Fruit fly (Drosophila melanogaster): Measurements from ENCODE around the gene CG44227.

Gene CG44227

dm6 chr3R:8705323-8706097 is 20.5 kb upstream of the CG44227 start (continued):
- no peak for TF ChIP-seq CG10462 (GFP tag; optimal IDR thresholded peaks at IDR 0.05)
- TF ChIP-seq eve (GFP tag; optimal IDR thresholded peaks at IDR 0.05), result no peak
- no peak for TF ChIP-seq Bgb (GFP tag; IDR thresholded peaks at IDR 0.05; ENCODE audit: partially characterized antibody)
- TF ChIP-seq CG31388 (GFP tag; optimal IDR thresholded peaks at IDR 0.05), result no peak
- no peak for TF ChIP-seq vvl (GFP tag; IDR thresholded peaks at IDR 0.05)
- no peak for TF ChIP-seq wek (GFP tag; optimal IDR thresholded peaks at IDR 0.05)
- no peak for TF ChIP-seq so (GFP tag; IDR thresholded peaks at IDR 0.05)
- TF ChIP-seq chif (GFP tag; optimal IDR thresholded peaks at IDR 0.05), result no peak
- TF ChIP-seq Scr (GFP tag; IDR thresholded peaks at IDR 0.05; ENCODE audit: partially characterized antibody), result no peak
- TF ChIP-seq gsb-n (tag; optimal IDR thresholded peaks at IDR 0.05), result no peak
- no peak for TF ChIP-seq CrebB (tag; optimal IDR thresholded peaks at IDR 0.05)
- peak; percentile 16 for TF ChIP-seq CG2712 (tag; optimal IDR thresholded peaks at IDR 0.05)
- no peak for TF ChIP-seq CG4328 (GFP tag; optimal IDR thresholded peaks at IDR 0.05)
- no peak for TF ChIP-seq Hsf (GFP tag; optimal IDR thresholded peaks at IDR 0.05)
- no peak for TF ChIP-seq ab (GFP tag; optimal IDR thresholded peaks at IDR 0.05)
- no peak for TF ChIP-seq ap (GFP tag; IDR thresholded peaks at IDR 0.05)
- TF ChIP-seq CG7556 (GFP tag; optimal IDR thresholded peaks at IDR 0.05), result no peak
- no peak for TF ChIP-seq Oli (tag; optimal IDR thresholded peaks at IDR 0.05)
- no peak for TF ChIP-seq az2 (GFP tag; optimal IDR thresholded peaks at IDR 0.05)
- no peak for TF ChIP-seq CG9215 (GFP tag; IDR thresholded peaks at IDR 0.05)
- TF ChIP-seq CG8924 (tag; optimal IDR thresholded peaks at IDR 0.05), result peak; percentile 8
- TF ChIP-seq CG12219 (GFP tag; optimal IDR thresholded peaks at IDR 0.05), result no peak
- TF ChIP-seq caup (GFP tag; optimal IDR thresholded peaks at IDR 0.05; ENCODE audit: severe bottlenecking), result no peak
- TF ChIP-seq odd (GFP tag; optimal IDR thresholded peaks at IDR 0.05), result no peak
- TF ChIP-seq trem (tag; optimal IDR thresholded peaks at IDR 0.05), result no peak
- TF ChIP-seq CG1792 (GFP tag; optimal IDR thresholded peaks at IDR 0.05), result no peak
- no peak for TF ChIP-seq HLHmδ (GFP tag; optimal IDR thresholded peaks at IDR 0.05)
- TF ChIP-seq zen2 (GFP tag; IDR thresholded peaks at IDR 0.05; ENCODE audit: partially characterized antibody), result no peak
- TF ChIP-seq CG18619 (GFP tag; optimal IDR thresholded peaks at IDR 0.05), result no peak
- TF ChIP-seq pros (GFP tag; optimal IDR thresholded peaks at IDR 0.05), result peak; percentile 45
- TF ChIP-seq CG18262 (tag; optimal IDR thresholded peaks at IDR 0.05), result peak; percentile 22
- TF ChIP-seq repo (GFP tag; optimal IDR thresholded peaks at IDR 0.05), result no peak
- TF ChIP-seq CG12391 (tag; optimal IDR thresholded peaks at IDR 0.05), result peak; percentile 1
- no peak for TF ChIP-seq CG18764 (GFP tag; optimal IDR thresholded peaks at IDR 0.05)
- peak; percentile 91 for TF ChIP-seq Nf-YB (GFP tag; optimal IDR thresholded peaks at IDR 0.05)
- TF ChIP-seq seq (GFP tag; IDR thresholded peaks at IDR 0.05), result peak; percentile 91
- 0 out of 3 replicates have a peak, but pooled peaks have one; percentile 21 for TF ChIP-seq hb (GFP tag; IDR thresholded peaks at IDR 0.05; ENCODE audit: partially characterized antibody)
- TF ChIP-seq Max (GFP tag; optimal IDR thresholded peaks at IDR 0.05), result no peak
- no peak for TF ChIP-seq Hey (tag; optimal IDR thresholded peaks at IDR 0.05)
- TF ChIP-seq zen (tag; optimal IDR thresholded peaks at IDR 0.05), result no peak

dm6 chr3R:8704669-8705068 is 19.7 kb upstream of the CG44227 start:
- TF ChIP-seq fd102C (GFP tag; optimal IDR thresholded peaks at IDR 0.05) (peak; percentile 67), tin (GFP tag; optimal IDR thresholded peaks at IDR 0.05) (no peak), Adf1 (GFP tag; IDR thresholded peaks at IDR 0.05) (no peak), ac (GFP tag; optimal IDR thresholded peaks at IDR 0.05) (peak; percentile 40), CG2712 (tag; optimal IDR thresholded peaks at IDR 0.05) (no peak), CG15479 (GFP tag; optimal IDR thresholded peaks at IDR 0.05) (peak; percentile 40), CG12071 (GFP tag; optimal IDR thresholded peaks at IDR 0.05) (no peak), Kr (GFP tag; optimal IDR thresholded peaks at IDR 0.05) (peak; percentile 17), crol (GFP tag; IDR thresholded peaks at IDR 0.05) (no peak), ssp (GFP tag; IDR thresholded peaks at IDR 0.05) (no peak), CG2202 (tag; optimal IDR thresholded peaks at IDR 0.05) (peak; percentile 1), CG13296 (GFP tag; optimal IDR thresholded peaks at IDR 0.05) (no peak), slbo (GFP tag; IDR thresholded peaks at IDR 0.05) (no peak)
